Worm (Caenorhabditis elegans) whole organism, midembryonic: Measurements from ENCODE around the gene F10G7.10.

Source experiments
- T22C8.4 ChIP-seq: fragments of 200-800 bp; sonication (Bioruptor generic); IDR thresholded peaks from 2 replicates; pipeline ENCODE4 v1.3.6; 2022; ENCODE audit warnings: missing genetic modification characterization, missing compliant biosample characterization
- med-1 ChIP-seq: sonication (generic microtip); optimal IDR thresholded peaks from 2 replicates; lab custom pipeline; 2017; ENCODE audit warnings: missing genetic modification characterization, mild to moderate bottlenecking, missing compliant biosample characterization, antibody characterized with exemption, missing genetic modification reagents; ENCODE audit not compliant: insufficient read depth
- ref-1 ChIP-seq: fragments of 200-800 bp; sonication (Bioruptor generic); conservative IDR thresholded peaks from 2 replicates; pipeline ENCODE4 v1.3.6; 2022; ENCODE audit warnings: missing genetic modification reagents, missing genetic modification characterization, missing compliant biosample characterization
- tab-1 ChIP-seq: fragments of 200-800 bp; sonication (Bioruptor generic); IDR thresholded peaks from 2 replicates; pipeline ENCODE4 v1.3.6; 2022; ENCODE audit warnings: missing genetic modification characterization, missing compliant biosample characterization

- TF ChIP-seq med-1 (GFP tag; lab: Kevin White, UChicago) (no peak), ref-1 (GFP tag; lab: Robert Waterston, UW) (no peak), T22C8.4 (GFP tag; lab: Robert Waterston, UW) (no peak), tab-1 (no peak)
Measured at ce11 chrII:4759835-4760234, 33.8 kb upstream of the F10G7.10 start.
